Fruit fly (Drosophila melanogaster) whole organism, embryonic: ENCODE results near the gene CG42759.

Experiments
- Antp ChIP-seq: fragments of 200-800 bp; sonication (Bioruptor generic); optimal IDR thresholded peaks from 3 replicates; lab custom pipeline; 2016; ENCODE audit warnings: missing biosample characterization, missing genetic modification characterization
- Atf-2 ChIP-seq: fragments of 200-800 bp; sonication (Bioruptor generic); optimal IDR thresholded peaks from 2 replicates; lab custom pipeline; 2016; ENCODE audit warnings: missing biosample characterization, missing genetic modification characterization
- CG10654 ChIP-seq: fragments of 200-800 bp; sonication (Bioruptor generic); optimal IDR thresholded peaks from 2 replicates; lab custom pipeline; 2016; ENCODE audit warnings: missing biosample characterization, missing genetic modification characterization
- CG12155 ChIP-seq: fragments of 200-800 bp; sonication (Bioruptor generic); optimal IDR thresholded peaks from 3 replicates; lab custom pipeline; 2016; ENCODE audit warnings: missing biosample characterization, missing genetic modification characterization
- CG1233 ChIP-seq: fragments of 200-800 bp; sonication (Bioruptor generic); optimal IDR thresholded peaks from 4 replicates; lab custom pipeline; 2018; ENCODE audit warnings: missing biosample characterization, mild to moderate bottlenecking, missing genetic modification characterization
- CG12769 ChIP-seq: fragments of 200-800 bp; sonication (Bioruptor generic); optimal IDR thresholded peaks from 2 replicates; lab custom pipeline; 2019; ENCODE audit warnings: missing biosample characterization, mild to moderate bottlenecking, missing genetic modification characterization, moderate library complexity
- CG15011 ChIP-seq: fragments of 200-800 bp; sonication (Bioruptor generic); optimal IDR thresholded peaks from 3 replicates; lab custom pipeline; 2018; ENCODE audit warnings: missing biosample characterization, mild to moderate bottlenecking, missing genetic modification characterization
- CG15514 ChIP-seq: fragments of 200-800 bp; sonication (Bioruptor generic); optimal IDR thresholded peaks from 3 replicates; lab custom pipeline; 2017; ENCODE audit warnings: missing biosample characterization, missing genetic modification characterization, mild to moderate bottlenecking, moderate library complexity, missing genetic modification reagents
- CG1832 ChIP-seq: fragments of 200-800 bp; sonication (Bioruptor generic); optimal IDR thresholded peaks from 2 replicates; lab custom pipeline; 2017; ENCODE audit warnings: missing biosample characterization, mild to moderate bottlenecking, missing genetic modification characterization, inconsistent platforms
- CG2129 ChIP-seq: fragments of 200-800 bp; sonication (Bioruptor generic); IDR thresholded peaks from 2 replicates; pipeline ENCODE4 v1.3.6; 2022; ENCODE audit warnings: missing biosample characterization, missing genetic modification characterization; ENCODE audit not compliant: partially characterized antibody
- CG2678 ChIP-seq: fragments of 200-800 bp; sonication (Bioruptor generic); optimal IDR thresholded peaks from 3 replicates; lab custom pipeline; 2019; ENCODE audit warnings: missing biosample characterization, mild to moderate bottlenecking, missing genetic modification characterization, moderate library complexity
- CG30403 ChIP-seq: fragments of 200-800 bp; sonication (Bioruptor generic); optimal IDR thresholded peaks from 3 replicates; lab custom pipeline; 2016; ENCODE audit warnings: missing biosample characterization, missing genetic modification characterization
- CG31441 ChIP-seq: fragments of 200-800 bp; sonication (Bioruptor generic); IDR thresholded peaks from 2 replicates; pipeline ENCODE4 v1.3.6; 2022; ENCODE audit warnings: missing biosample characterization, missing genetic modification characterization
- CG4820 ChIP-seq: fragments of 200-800 bp; sonication (Bioruptor generic); optimal IDR thresholded peaks from 3 replicates; lab custom pipeline; 2016; ENCODE audit warnings: missing biosample characterization, missing genetic modification characterization
- CG9932 ChIP-seq: fragments of 200-800 bp; sonication (Bioruptor generic); IDR thresholded peaks from 2 replicates; pipeline ENCODE4 v1.3.6; 2022; ENCODE audit warnings: missing biosample characterization, missing genetic modification characterization
- Chrac-16 ChIP-seq: fragments of 200-800 bp; sonication (Bioruptor generic); optimal IDR thresholded peaks from 3 replicates; lab custom pipeline; 2016; ENCODE audit warnings: missing biosample characterization, missing genetic modification characterization
- Dbx ChIP-seq: fragments of 200-800 bp; sonication (Bioruptor generic); IDR thresholded peaks from 3 replicates; pipeline ENCODE4 v1.3.6; 2022; ENCODE audit warnings: missing biosample characterization, missing genetic modification characterization
- Doc3 ChIP-seq: fragments of 200-800 bp; sonication (Bioruptor generic); IDR thresholded peaks from 3 replicates; pipeline ENCODE4 v1.3.6; 2022; ENCODE audit warnings: missing biosample characterization, missing genetic modification characterization; ENCODE audit not compliant: partially characterized antibody
- Fer1 ChIP-seq: fragments of 200-800 bp; sonication (Bioruptor generic); optimal IDR thresholded peaks from 2 replicates; lab custom pipeline; 2017; ENCODE audit warnings: missing biosample characterization, mild to moderate bottlenecking, missing genetic modification characterization
- Gug ChIP-seq: fragments of 200-800 bp; sonication (Bioruptor generic); IDR thresholded peaks from 4 replicates; pipeline ENCODE4 v1.3.6; 2022; ENCODE audit warnings: missing biosample characterization, missing genetic modification characterization
- HLH54F ChIP-seq: fragments of 200-800 bp; sonication (Bioruptor generic); optimal IDR thresholded peaks from 3 replicates; lab custom pipeline; 2016; ENCODE audit warnings: missing biosample characterization, missing genetic modification characterization
- Hr51 ChIP-seq, 2 experiments: fragments of 200-800 bp; sonication (Bioruptor generic); optimal IDR thresholded peaks; 2 replicates in 1 of 2; 3 replicates in 1 of 2; lab custom pipeline; 2016 to 2018; ENCODE audit warnings: missing biosample characterization in 2 of 2, missing genetic modification characterization in 2 of 2, mild to moderate bottlenecking in 1 of 2, moderate library complexity in 1 of 2
- MBD-R2 ChIP-seq: fragments of 200-800 bp; sonication (Bioruptor generic); IDR thresholded peaks from 2 replicates; pipeline ENCODE4 v1.3.6; 2022; ENCODE audit warnings: missing biosample characterization, missing genetic modification characterization
- NC2β ChIP-seq: fragments of 200-800 bp; sonication (Bioruptor generic); optimal IDR thresholded peaks from 2 replicates; lab custom pipeline; 2016; ENCODE audit warnings: missing biosample characterization, missing genetic modification characterization
- Nf-YA ChIP-seq: fragments of 200-800 bp; sonication (Bioruptor generic); IDR thresholded peaks from 2 replicates; pipeline ENCODE4 v1.3.6; 2022; ENCODE audit warnings: missing biosample characterization, missing genetic modification characterization
- Pdp1 ChIP-seq, 2 experiments: fragments of 200-800 bp; sonication (Bioruptor generic); optimal IDR thresholded peaks; 3 replicates each; lab custom pipeline; 2016; ENCODE audit warnings: missing biosample characterization in 2 of 2, missing genetic modification characterization in 2 of 2, mild to moderate bottlenecking in 1 of 2, moderate library complexity in 1 of 2
- Sox100B ChIP-seq: fragments of 200-800 bp; sonication (Bioruptor generic); optimal IDR thresholded peaks from 3 replicates; lab custom pipeline; 2018; ENCODE audit warnings: missing biosample characterization, mild to moderate bottlenecking, missing genetic modification characterization
- Ssrp ChIP-seq: fragments of 200-800 bp; sonication (Bioruptor generic); optimal IDR thresholded peaks from 2 replicates; lab custom pipeline; 2018; ENCODE audit warnings: missing biosample characterization, mild to moderate bottlenecking, missing genetic modification characterization, moderate library complexity
- ap ChIP-seq: fragments of 200-800 bp; sonication (Bioruptor generic); IDR thresholded peaks from 2 replicates; pipeline ENCODE4 v1.3.6; 2022; ENCODE audit warnings: missing biosample characterization, missing genetic modification characterization
- chm ChIP-seq: fragments of 200-800 bp; sonication (Bioruptor generic); IDR thresholded peaks from 2 replicates; pipeline ENCODE4 v1.3.6; 2022; ENCODE audit warnings: missing biosample characterization, missing genetic modification characterization
- ci ChIP-seq: fragments of 200-800 bp; sonication (Bioruptor generic); IDR thresholded peaks from 3 replicates; pipeline ENCODE4 v1.3.6; 2022; ENCODE audit warnings: missing biosample characterization, missing genetic modification characterization
- crol ChIP-seq: fragments of 200-800 bp; sonication (Bioruptor generic); IDR thresholded peaks from 2 replicates; pipeline ENCODE4 v1.3.6; 2022; ENCODE audit warnings: missing biosample characterization, missing genetic modification characterization
- cwo ChIP-seq: fragments of 200-800 bp; sonication (Bioruptor generic); optimal IDR thresholded peaks from 3 replicates; lab custom pipeline; 2017; ENCODE audit warnings: missing biosample characterization, missing genetic modification characterization, mild to moderate bottlenecking, moderate library complexity, missing genetic modification reagents
- dimm ChIP-seq: fragments of 200-800 bp; sonication (Bioruptor generic); IDR thresholded peaks from 2 replicates; pipeline ENCODE4 v1.3.6; 2022; ENCODE audit warnings: missing biosample characterization, missing genetic modification characterization
- ems ChIP-seq: fragments of 200-800 bp; sonication (Bioruptor generic); optimal IDR thresholded peaks from 3 replicates; lab custom pipeline; 2016; ENCODE audit warnings: missing biosample characterization, missing genetic modification characterization
- gcm2 ChIP-seq: fragments of 200-800 bp; sonication (Bioruptor generic); optimal IDR thresholded peaks from 2 replicates; lab custom pipeline; 2016; ENCODE audit warnings: missing biosample characterization, missing genetic modification characterization
- hbn ChIP-seq: fragments of 200-800 bp; sonication (Bioruptor generic); IDR thresholded peaks from 2 replicates; pipeline ENCODE4 v1.3.6; 2022; ENCODE audit warnings: missing biosample characterization, missing genetic modification characterization; ENCODE audit not compliant: partially characterized antibody
- hth ChIP-seq: fragments of >200 bp; optimal IDR thresholded peaks from 2 replicates; lab custom pipeline; 2017; ENCODE audit warnings: inconsistent platforms
- insv ChIP-seq, 2 experiments: fragments of 200-800 bp; sonication (Bioruptor generic); optimal IDR thresholded peaks; 3 replicates each; lab custom pipeline; 2016 to 2018; ENCODE audit warnings: missing biosample characterization in 2 of 2, missing genetic modification characterization in 2 of 2
- klu ChIP-seq: fragments of 200-800 bp; sonication (Bioruptor generic); IDR thresholded peaks from 2 replicates; pipeline ENCODE4 v1.3.6; 2022; ENCODE audit warnings: missing biosample characterization, missing genetic modification characterization
- mam ChIP-seq: fragments of 200-800 bp; sonication (Bioruptor generic); optimal IDR thresholded peaks from 3 replicates; lab custom pipeline; 2016; ENCODE audit warnings: missing biosample characterization, missing genetic modification characterization
- odd ChIP-seq: fragments of 200-800 bp; sonication (Bioruptor generic); optimal IDR thresholded peaks from 2 replicates; lab custom pipeline; 2017; ENCODE audit warnings: missing biosample characterization, mild to moderate bottlenecking, missing genetic modification characterization
- org-1 ChIP-seq: fragments of 200-800 bp; sonication (Bioruptor generic); optimal IDR thresholded peaks from 2 replicates; lab custom pipeline; 2017; ENCODE audit warnings: missing biosample characterization, missing genetic modification characterization
- pnt ChIP-seq: fragments of 200-800 bp; sonication (Bioruptor generic); optimal IDR thresholded peaks from 3 replicates; lab custom pipeline; 2016; ENCODE audit warnings: missing biosample characterization, missing genetic modification characterization
- ranshi ChIP-seq: fragments of 200-800 bp; sonication (Bioruptor generic); IDR thresholded peaks from 2 replicates; pipeline ENCODE4 v1.3.6; 2022; ENCODE audit warnings: missing biosample characterization, missing genetic modification characterization
- sc ChIP-seq, 3 experiments: fragments of >200 bp in 2 of 3; fragments of 200-800 bp in 1 of 3; sonication (Bioruptor generic) in 1 of 3; optimal IDR thresholded peaks; 2 replicates in 2 of 3; 3 replicates in 1 of 3; lab custom pipeline; 2017; ENCODE audit warnings: mild to moderate bottlenecking in 1 of 3, missing biosample characterization in 1 of 3, missing genetic modification characterization in 1 of 3, missing genetic modification reagents in 1 of 3
- sens-2 ChIP-seq: fragments of 200-800 bp; sonication (Bioruptor generic); IDR thresholded peaks from 2 replicates; pipeline ENCODE4 v1.3.6; 2022; ENCODE audit warnings: missing biosample characterization, missing genetic modification characterization
- tgo ChIP-seq: fragments of 200-800 bp; sonication (Bioruptor generic); IDR thresholded peaks from 3 replicates; pipeline ENCODE4 v1.3.6; 2022; ENCODE audit warnings: missing biosample characterization, missing genetic modification characterization
- tio ChIP-seq: fragments of 200-800 bp; sonication (Bioruptor generic); optimal IDR thresholded peaks from 2 replicates; lab custom pipeline; 2017; ENCODE audit warnings: missing biosample characterization, missing genetic modification characterization, inconsistent platforms
- tll ChIP-seq, 2 experiments: fragments of 200-800 bp in 1 of 2; fragments of >200 bp in 1 of 2; sonication (Bioruptor generic) in 1 of 2; optimal IDR thresholded peaks; 2 replicates each; lab custom pipeline; 2017 to 2019; ENCODE audit warnings: missing biosample characterization in 2 of 2, missing genetic modification characterization in 2 of 2, mild to moderate bottlenecking in 1 of 2, moderate library complexity in 1 of 2
- toy ChIP-seq: fragments of 200-800 bp; sonication (Bioruptor generic); IDR thresholded peaks from 2 replicates; pipeline ENCODE4 v1.3.6; 2022; ENCODE audit warnings: missing biosample characterization, missing genetic modification characterization

Gene CG42759

DNA sequence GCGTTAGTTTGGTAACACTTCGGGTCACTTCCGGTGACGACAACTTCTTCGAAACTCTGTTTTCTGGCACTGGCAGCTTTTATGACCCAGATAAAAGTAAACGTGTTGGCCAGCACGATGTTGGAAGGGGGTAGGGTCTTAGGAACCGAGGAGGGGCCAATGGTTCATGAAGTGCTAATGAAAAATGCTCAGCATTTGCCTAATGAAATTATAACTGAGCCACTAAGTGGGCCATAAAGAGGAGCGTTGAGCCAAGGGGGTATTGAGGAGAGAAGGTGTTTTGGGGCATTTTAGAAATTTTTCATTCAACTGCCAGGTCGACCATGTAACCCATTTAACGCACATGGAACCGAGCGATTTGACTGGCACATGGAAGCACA, 44.6 kb upstream of the CG42759 start (continued):
- TF ChIP-seq sens-2 (GFP tag; lab: Robert Waterston, UW) (no peak), CG31441 (GFP tag; lab: Robert Waterston, UW) (no peak), mam (GFP tag; lab: Kevin White, UChicago) (no peak), tll (GFP tag; optimal IDR thresholded peaks at IDR 0.05; lab: Kevin White, UChicago) (no peak), Ssrp (tag; lab: Kevin White, UChicago) (no peak), Antp (GFP tag; lab: Kevin White, UChicago) (no peak), hbn (GFP tag; lab: Robert Waterston, UW) (no peak), ems (GFP tag; lab: Kevin White, UChicago) (no peak), Nf-YA (no peak), odd (GFP tag; lab: Kevin White, UChicago) (no peak), Fer1 (GFP tag; lab: Kevin White, UChicago) (no peak), dimm (GFP tag; lab: Robert Waterston, UW) (no peak), Pdp1 (GFP tag; optimal IDR thresholded peaks at IDR 0.05; lab: Kevin White, UChicago) (peak in 1 of 2 experiments; percentile 22), MBD-R2 (GFP tag; lab: Robert Waterston, UW) (no peak), cwo (peak; percentile 29), org-1 (GFP tag; lab: Kevin White, UChicago) (no peak), Gug (GFP tag; lab: Robert Waterston, UW) (no peak), ap (GFP tag; lab: Robert Waterston, UW) (no peak), ci (GFP tag; lab: Robert Waterston, UW) (no peak), CG12769 (no peak), HLH54F (GFP tag; lab: Kevin White, UChicago) (no peak), Doc3 (GFP tag; lab: Robert Waterston, UW) (no peak), CG9932 (no peak), CG30403 (GFP tag; lab: Kevin White, UChicago) (no peak), crol (GFP tag; lab: Robert Waterston, UW) (peak; percentile 54; the same call in 1 of the 2 replicates), Hr51 (GFP tag; optimal IDR thresholded peaks at IDR 0.05; lab: Kevin White, UChicago) (no peak), Chrac-16 (no peak), Sox100B (peak; percentile 15), pnt (GFP tag; lab: Kevin White, UChicago) (no peak), hth (lab: Kevin White, UChicago) (no peak), CG1832 (no peak), tio (GFP tag; lab: Kevin White, UChicago) (peak; percentile 4), ranshi (GFP tag; lab: Robert Waterston, UW) (no peak), gcm2 (GFP tag; lab: Kevin White, UChicago) (no peak), CG15011 (GFP tag; lab: Kevin White, UChicago) (no peak), CG10654 (GFP tag; lab: Kevin White, UChicago) (no peak), CG2129 (no peak), CG1233 (no peak), insv (GFP tag; optimal IDR thresholded peaks at IDR 0.05; lab: Kevin White, UChicago) (no peak), chm (GFP tag; lab: Robert Waterston, UW) (no peak), Atf-2 (no peak), CG4820 (GFP tag; lab: Kevin White, UChicago) (no peak), CG15514 (GFP tag; lab: Kevin White, UChicago) (no peak), CG12155 (GFP tag; lab: Kevin White, UChicago) (no peak), Dbx (GFP tag; lab: Robert Waterston, UW) (0 out of 3 replicates have a peak, but pooled peaks have one; percentile 3), sc (optimal IDR thresholded peaks at IDR 0.05; lab: Kevin White, UChicago) (no peak), sc (GFP tag; optimal IDR thresholded peaks at IDR 0.05; lab: Kevin White, UChicago) (no peak), toy (GFP tag; lab: Robert Waterston, UW) (no peak), NC2β (GFP tag; lab: Kevin White, UChicago) (no peak), CG2678 (tag; lab: Kevin White, UChicago) (no peak), klu (GFP tag; lab: Robert Waterston, UW) (0 out of 2 replicates have a peak, but pooled peaks have one; percentile 5), tgo (0 out of 3 replicates have a peak, but pooled peaks have one; percentile 6)
